Fruit fly (Drosophila melanogaster) whole organism, embryonic: Measurements from ENCODE around the gene CG44037.
A peak's percentile ranks its signal among the peaks of the same experiment; 100 is the strongest.

Source experiments
- Adf1 ChIP-seq: fragments of 200-800 bp; sonication (Bioruptor generic); IDR thresholded peaks from 2 replicates; pipeline ENCODE4 v1.3.6; 2022; ENCODE audit warnings: missing biosample characterization, missing genetic modification characterization
- CG14710 ChIP-seq: fragments of 200-800 bp; sonication (Bioruptor generic); optimal IDR thresholded peaks from 3 replicates; lab custom pipeline; 2019; ENCODE audit warnings: missing biosample characterization, mild to moderate bottlenecking, missing genetic modification characterization, moderate library complexity
- CG15011 ChIP-seq: fragments of 200-800 bp; sonication (Bioruptor generic); optimal IDR thresholded peaks from 3 replicates; lab custom pipeline; 2018; ENCODE audit warnings: missing biosample characterization, mild to moderate bottlenecking, missing genetic modification characterization
- CG1529 ChIP-seq: fragments of 200-800 bp; sonication (Bioruptor generic); optimal IDR thresholded peaks from 3 replicates; lab custom pipeline; 2018; ENCODE audit warnings: missing biosample characterization, missing genetic modification characterization
- CG15479 ChIP-seq: fragments of 200-800 bp; sonication (Bioruptor generic); optimal IDR thresholded peaks from 3 replicates; lab custom pipeline; 2019; ENCODE audit warnings: missing biosample characterization, mild to moderate bottlenecking, missing genetic modification characterization, moderate library complexity
- CG17385 ChIP-seq: fragments of 200-800 bp; sonication (Bioruptor generic); optimal IDR thresholded peaks from 3 replicates; lab custom pipeline; 2018; ENCODE audit warnings: missing biosample characterization, mild to moderate bottlenecking, missing genetic modification characterization
- CG2199 ChIP-seq: fragments of 200-800 bp; sonication (Bioruptor generic); IDR thresholded peaks from 3 replicates; pipeline ENCODE4 v1.3.6; 2022; ENCODE audit warnings: missing biosample characterization, missing genetic modification characterization
- CG30431 ChIP-seq: fragments of 200-800 bp; sonication (Bioruptor generic); optimal IDR thresholded peaks from 2 replicates; lab custom pipeline; 2017; ENCODE audit warnings: missing biosample characterization, missing genetic modification characterization
- CG32532 ChIP-seq: fragments of 200-800 bp; sonication (Bioruptor generic); IDR thresholded peaks from 2 replicates; pipeline ENCODE4 v1.3.6; 2022; ENCODE audit warnings: missing biosample characterization, missing genetic modification characterization
- CG33213 ChIP-seq: fragments of 200-800 bp; sonication (Bioruptor generic); optimal IDR thresholded peaks from 3 replicates; lab custom pipeline; 2016; ENCODE audit warnings: missing biosample characterization, missing genetic modification characterization
- CG33557 ChIP-seq: fragments of 200-800 bp; sonication (Bioruptor generic); optimal IDR thresholded peaks from 2 replicates; lab custom pipeline; 2019; ENCODE audit warnings: missing biosample characterization, mild to moderate bottlenecking, missing genetic modification characterization, moderate library complexity
- CG42726 ChIP-seq: fragments of 200-800 bp; sonication (Bioruptor generic); IDR thresholded peaks from 2 replicates; pipeline ENCODE4 v1.3.6; 2022; ENCODE audit warnings: missing biosample characterization, missing genetic modification characterization; ENCODE audit not compliant: partially characterized antibody
- CG4730 ChIP-seq: fragments of 200-800 bp; sonication (Bioruptor generic); IDR thresholded peaks from 2 replicates; pipeline ENCODE4 v1.3.6; 2022; ENCODE audit warnings: missing biosample characterization, missing genetic modification characterization
- CG5180 ChIP-seq: fragments of 200-800 bp; sonication (Bioruptor generic); optimal IDR thresholded peaks from 3 replicates; lab custom pipeline; 2017; ENCODE audit warnings: missing biosample characterization, missing genetic modification characterization, mild to moderate bottlenecking, moderate library complexity, missing genetic modification reagents
- CG6175 ChIP-seq: fragments of 200-800 bp; sonication (Bioruptor generic); IDR thresholded peaks from 3 replicates; pipeline ENCODE4 v1.3.6; 2022; ENCODE audit warnings: missing biosample characterization, missing genetic modification characterization
- CG6254 ChIP-seq: fragments of 200-800 bp; sonication (Bioruptor generic); optimal IDR thresholded peaks from 3 replicates; lab custom pipeline; 2017; ENCODE audit warnings: mild to moderate bottlenecking, missing biosample characterization, missing genetic modification reagents, missing genetic modification characterization
- CG6765 ChIP-seq: fragments of 200-800 bp; sonication (Bioruptor generic); optimal IDR thresholded peaks from 3 replicates; lab custom pipeline; 2017; ENCODE audit warnings: missing biosample characterization, mild to moderate bottlenecking, missing genetic modification characterization
- CG7786 ChIP-seq: fragments of 200-800 bp; sonication (Bioruptor generic); optimal IDR thresholded peaks from 2 replicates; lab custom pipeline; 2016; ENCODE audit warnings: missing biosample characterization, missing genetic modification characterization
- CG8478 ChIP-seq: fragments of >200 bp; optimal IDR thresholded peaks from 2 replicates; lab custom pipeline; 2018
- CG8765 ChIP-seq: fragments of 200-800 bp; sonication (Bioruptor generic); IDR thresholded peaks from 2 replicates; pipeline ENCODE4 v1.3.6; 2022; ENCODE audit warnings: missing biosample characterization, missing genetic modification characterization
- CG9932 ChIP-seq: fragments of 200-800 bp; sonication (Bioruptor generic); IDR thresholded peaks from 2 replicates; pipeline ENCODE4 v1.3.6; 2022; ENCODE audit warnings: missing biosample characterization, missing genetic modification characterization
- CoRest ChIP-seq: fragments of 200-800 bp; sonication (Bioruptor generic); optimal IDR thresholded peaks from 3 replicates; lab custom pipeline; 2018; ENCODE audit warnings: missing biosample characterization, mild to moderate bottlenecking, missing genetic modification characterization, moderate library complexity
- D ChIP-seq, 2 experiments: fragments of 200-800 bp in 1 of 2; fragments of >200 bp in 1 of 2; sonication (Bioruptor generic) in 1 of 2; optimal IDR thresholded peaks; 2 replicates in 1 of 2; 3 replicates in 1 of 2; lab custom pipeline; 2017; ENCODE audit warnings: mild to moderate bottlenecking in 1 of 2, missing biosample characterization in 1 of 2, missing genetic modification characterization in 1 of 2, missing genetic modification reagents in 1 of 2
- Dfd ChIP-seq, 2 experiments: fragments of >200 bp; optimal IDR thresholded peaks; 2 replicates each; lab custom pipeline; 2017; ENCODE audit warnings: missing biosample characterization in 2 of 2, missing genetic modification characterization in 2 of 2
- HmgD ChIP-seq: fragments of 200-800 bp; sonication (Bioruptor generic); optimal IDR thresholded peaks from 3 replicates; lab custom pipeline; 2016; ENCODE audit warnings: missing biosample characterization, missing genetic modification characterization
- HmgZ ChIP-seq: fragments of 200-800 bp; sonication (Bioruptor generic); optimal IDR thresholded peaks from 2 replicates; lab custom pipeline; 2018; ENCODE audit warnings: missing biosample characterization, mild to moderate bottlenecking, missing genetic modification characterization
- Jarid2 ChIP-seq: fragments of 200-800 bp; sonication (Bioruptor generic); optimal IDR thresholded peaks from 3 replicates; lab custom pipeline; 2017; ENCODE audit warnings: mild to moderate bottlenecking, missing biosample characterization, missing genetic modification reagents, missing genetic modification characterization
- Nf-YA ChIP-seq: fragments of 200-800 bp; sonication (Bioruptor generic); IDR thresholded peaks from 2 replicates; pipeline ENCODE4 v1.3.6; 2022; ENCODE audit warnings: missing biosample characterization, missing genetic modification characterization
- Nf-YC ChIP-seq: fragments of 200-800 bp; optimal IDR thresholded peaks from 3 replicates; lab custom pipeline; 2019; ENCODE audit warnings: missing biosample characterization, mild to moderate bottlenecking, missing genetic modification characterization, moderate library complexity
- Poxn ChIP-seq: fragments of 200-800 bp; sonication (Bioruptor generic); IDR thresholded peaks from 2 replicates; pipeline ENCODE4 v1.3.6; 2022; ENCODE audit warnings: missing biosample characterization, missing genetic modification characterization
- amos ChIP-seq: fragments of 200-800 bp; sonication (Bioruptor generic); IDR thresholded peaks from 2 replicates; pipeline ENCODE4 v1.3.6; 2022; ENCODE audit warnings: missing biosample characterization, missing genetic modification characterization; ENCODE audit not compliant: partially characterized antibody
- cg ChIP-seq: fragments of 200-800 bp; sonication (Bioruptor generic); optimal IDR thresholded peaks from 3 replicates; lab custom pipeline; 2019; ENCODE audit warnings: missing biosample characterization, mild to moderate bottlenecking, missing genetic modification characterization, moderate library complexity
- dimm ChIP-seq: fragments of 200-800 bp; sonication (Bioruptor generic); IDR thresholded peaks from 2 replicates; pipeline ENCODE4 v1.3.6; 2022; ENCODE audit warnings: missing biosample characterization, missing genetic modification characterization
- dpn ChIP-seq, 2 experiments: fragments of 200-800 bp; sonication (Bioruptor generic); optimal IDR thresholded peaks; 3 replicates each; lab custom pipeline; 2016; ENCODE audit warnings: missing biosample characterization in 2 of 2, missing genetic modification characterization in 2 of 2
- ems ChIP-seq: fragments of 200-800 bp; sonication (Bioruptor generic); optimal IDR thresholded peaks from 3 replicates; lab custom pipeline; 2016; ENCODE audit warnings: missing biosample characterization, missing genetic modification characterization
- ftz-f1 ChIP-seq: fragments of 200-800 bp; sonication (Bioruptor generic); optimal IDR thresholded peaks from 2 replicates; lab custom pipeline; 2016; ENCODE audit warnings: missing biosample characterization, missing genetic modification characterization
- gcm ChIP-seq: fragments of 200-800 bp; sonication (Bioruptor generic); optimal IDR thresholded peaks from 2 replicates; lab custom pipeline; 2019; ENCODE audit warnings: missing biosample characterization, mild to moderate bottlenecking, missing genetic modification characterization, moderate library complexity
- ind ChIP-seq: fragments of 200-800 bp; sonication (Bioruptor generic); optimal IDR thresholded peaks from 3 replicates; lab custom pipeline; 2016; ENCODE audit warnings: missing biosample characterization, missing genetic modification characterization
- jing ChIP-seq: fragments of 200-800 bp; sonication (Bioruptor generic); optimal IDR thresholded peaks from 2 replicates; lab custom pipeline; 2018; ENCODE audit warnings: missing biosample characterization, mild to moderate bottlenecking, missing genetic modification characterization
- knrl ChIP-seq: fragments of 200-800 bp; sonication (Bioruptor generic); IDR thresholded peaks from 3 replicates; pipeline ENCODE4 v1.3.6; 2022; ENCODE audit warnings: missing biosample characterization, missing genetic modification characterization; ENCODE audit not compliant: partially characterized antibody
- lmd ChIP-seq: fragments of 200-800 bp; sonication (Bioruptor generic); IDR thresholded peaks from 2 replicates; pipeline ENCODE4 v1.3.6; 2022; ENCODE audit warnings: missing biosample characterization, missing genetic modification characterization
- mirr ChIP-seq: fragments of 200-800 bp; sonication (Bioruptor generic); optimal IDR thresholded peaks from 3 replicates; lab custom pipeline; 2018; ENCODE audit warnings: missing biosample characterization, mild to moderate bottlenecking, missing genetic modification characterization
- pan ChIP-seq, 4 experiments: fragments of >200 bp in 3 of 4; fragments of 200-800 bp in 1 of 4; sonication (Bioruptor generic) in 1 of 4; optimal IDR thresholded peaks in 3 of 4; IDR thresholded peaks in 1 of 4; 2 replicates each; pipeline versions ENCODE4 v1.3.6 to Lab custom; 2017 to 2022; ENCODE audit warnings: missing biosample characterization in 2 of 4, missing genetic modification characterization in 2 of 4, mixed read lengths in 1 of 4
- pita ChIP-seq: fragments of 200-800 bp; sonication (Bioruptor generic); optimal IDR thresholded peaks from 2 replicates; lab custom pipeline; 2017; ENCODE audit warnings: missing biosample characterization, mild to moderate bottlenecking, missing genetic modification characterization
- sens ChIP-seq: fragments of 200-800 bp; sonication (Bioruptor generic); peaks from one replicate; lab custom pipeline; 2016; ENCODE audit warnings: missing biosample characterization, missing genetic modification characterization
- shn ChIP-seq: fragments of 200-800 bp; sonication (Bioruptor generic); optimal IDR thresholded peaks from 3 replicates; lab custom pipeline; 2016; ENCODE audit warnings: missing biosample characterization, missing genetic modification characterization
- sob ChIP-seq: fragments of 200-800 bp; sonication (Bioruptor generic); IDR thresholded peaks from 2 replicates; pipeline ENCODE4 v1.3.6; 2022; ENCODE audit warnings: missing biosample characterization, missing genetic modification characterization
- ssp ChIP-seq: fragments of 200-800 bp; sonication (Bioruptor generic); IDR thresholded peaks from 2 replicates; pipeline ENCODE4 v1.3.6; 2022; ENCODE audit warnings: missing biosample characterization, missing genetic modification characterization
- tna ChIP-seq: fragments of 200-800 bp; sonication (Bioruptor generic); IDR thresholded peaks from 2 replicates; pipeline ENCODE4 v1.3.6; 2022; ENCODE audit warnings: missing biosample characterization, missing genetic modification characterization; ENCODE audit not compliant: partially characterized antibody

CG44037 gene

DNA sequence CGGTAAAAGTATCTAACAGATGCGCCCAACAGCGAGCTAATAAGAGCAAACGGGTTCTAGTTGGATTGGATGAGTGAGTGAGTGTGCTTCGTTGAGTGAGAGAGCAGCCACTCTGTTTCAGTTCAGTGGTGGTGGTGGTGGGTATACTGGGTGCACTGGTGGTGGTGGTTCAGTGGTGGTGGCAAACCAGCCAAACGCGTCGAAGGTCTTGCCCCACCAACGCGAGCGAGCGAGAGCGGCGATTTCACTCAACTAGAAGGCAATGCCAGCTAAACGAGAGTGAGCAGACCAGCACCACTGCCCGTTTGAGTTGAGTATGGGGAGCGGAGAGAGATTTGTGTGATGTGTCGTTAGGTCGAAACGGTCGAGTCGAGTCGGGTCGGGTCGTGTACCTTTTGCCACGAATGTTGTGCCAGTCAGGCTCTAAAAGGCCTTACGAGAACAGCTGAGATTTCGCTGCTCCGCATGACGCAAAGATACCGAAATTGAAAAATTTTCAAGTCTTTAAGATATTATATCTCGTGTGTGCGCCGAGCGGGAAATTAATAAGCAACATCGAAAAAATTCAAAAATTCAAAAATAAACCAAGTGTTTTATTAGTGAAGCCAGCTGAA is 22.3 kb downstream of the CG44037 start (continued):
- TF ChIP-seq cg (GFP tag; lab: Kevin White, UChicago), result peak; percentile 95
- peak; percentile 48; the same call in 1 of the 2 replicates for TF ChIP-seq Adf1
- peak; percentile 48; the same call in 1 of the 2 replicates for TF ChIP-seq CG32532
- TF ChIP-seq CoRest (tag; lab: Kevin White, UChicago), result peak; percentile 12
- TF ChIP-seq jing, result peak; percentile 42
- TF ChIP-seq amos (GFP tag; lab: Robert Waterston, UW), result peak; percentile 71; the same call in 1 of the 2 replicates
- peak; percentile 11 for TF ChIP-seq CG17385 (GFP tag; lab: Kevin White, UChicago)
- peak; percentile 93 for TF ChIP-seq ftz-f1 (GFP tag; lab: Kevin White, UChicago)
- TF ChIP-seq CG33213 (GFP tag; lab: Kevin White, UChicago), result no peak
- peak; percentile 4 for TF ChIP-seq gcm (GFP tag; lab: Kevin White, UChicago)
- TF ChIP-seq D (optimal IDR thresholded peaks at IDR 0.05; lab: Kevin White, UChicago), result peak; percentile 4
- TF ChIP-seq D (GFP tag; optimal IDR thresholded peaks at IDR 0.05; lab: Kevin White, UChicago), result no peak
- no peak for TF ChIP-seq dpn (GFP tag; optimal IDR thresholded peaks at IDR 0.05; lab: Kevin White, UChicago)
- peak; percentile 12 for TF ChIP-seq mirr
- peak; percentile 76 for TF ChIP-seq CG42726 (GFP tag; lab: Robert Waterston, UW)
- no peak for TF ChIP-seq CG15011 (GFP tag; lab: Kevin White, UChicago)
- no peak for TF ChIP-seq CG1529
- TF ChIP-seq ems (GFP tag; lab: Kevin White, UChicago), result no peak
- TF ChIP-seq CG8478 (lab: Kevin White, UChicago), result peak; percentile 96
- no peak for TF ChIP-seq CG4730 (GFP tag; lab: Robert Waterston, UW)
- TF ChIP-seq CG15479 (GFP tag; lab: Kevin White, UChicago), result peak; percentile 3
- no peak for TF ChIP-seq Dfd (GFP tag; optimal IDR thresholded peaks at IDR 0.05; lab: Kevin White, UChicago)
- TF ChIP-seq dimm (GFP tag; lab: Robert Waterston, UW), result no peak
- no peak for TF ChIP-seq CG7786 (GFP tag; lab: Kevin White, UChicago)
- no peak for TF ChIP-seq CG14710 (tag; lab: Kevin White, UChicago)
- TF ChIP-seq pita (GFP tag; lab: Kevin White, UChicago), result no peak
- peak; percentile 42; the same call in 1 of the 2 replicates for TF ChIP-seq sob (GFP tag; lab: Robert Waterston, UW)
- TF ChIP-seq tna (GFP tag; lab: Robert Waterston, UW), result peak; percentile 82
- TF ChIP-seq CG6175 (GFP tag; lab: Robert Waterston, UW), result peak; percentile 89
- TF ChIP-seq CG2199, result no peak
- TF ChIP-seq CG33557 (GFP tag; lab: Kevin White, UChicago), result no peak
- 0 out of 2 replicates have a peak, but pooled peaks have one; percentile 8 for TF ChIP-seq CG9932 (GFP tag; lab: Robert Waterston, UW)
- peak; percentile 59 for TF ChIP-seq sens (GFP tag; lab: Kevin White, UChicago)
- TF ChIP-seq Nf-YA (GFP tag; lab: Robert Waterston, UW), result peak; percentile 87
- TF ChIP-seq knrl (GFP tag; lab: Robert Waterston, UW), result peak; percentile 44; the same call in 2 of the 3 replicates
- TF ChIP-seq ind (GFP tag; lab: Kevin White, UChicago), result no peak
- TF ChIP-seq shn (GFP tag; lab: Kevin White, UChicago), result no peak
- TF ChIP-seq CG30431 (GFP tag; lab: Kevin White, UChicago), result no peak
- TF ChIP-seq HmgD (GFP tag; lab: Kevin White, UChicago), result peak; percentile 37
- TF ChIP-seq CG6254 (GFP tag; lab: Kevin White, UChicago), result no peak
- TF ChIP-seq CG8765 (GFP tag; lab: Robert Waterston, UW), result no peak
- no peak for TF ChIP-seq lmd
- TF ChIP-seq ssp, result no peak
- peak; percentile 67 for TF ChIP-seq CG5180 (GFP tag; lab: Kevin White, UChicago)
- no peak for TF ChIP-seq CG6765
- TF ChIP-seq HmgZ, result peak; percentile 14
- TF ChIP-seq Nf-YC, result peak; percentile 98
- no peak for TF ChIP-seq Poxn
- TF ChIP-seq pan (optimal IDR thresholded peaks at IDR 0.05; lab: Kevin White, UChicago), result no peak
- no peak for TF ChIP-seq pan (GFP tag; optimal IDR thresholded peaks at IDR 0.05 in 1 of 2, IDR thresholded peaks at IDR 0.05 in 1 of 2)
- TF ChIP-seq Jarid2 (GFP tag; lab: Kevin White, UChicago), result peak; percentile 88
